Worm (Caenorhabditis elegans) whole organism, L4 larva: ENCODE measurements around the gene Y43F8C.15.

Source experiments
- F44E2.7 ChIP-seq: fragments of 200-800 bp; sonication (Bioruptor generic); IDR thresholded peaks from 2 replicates; pipeline ENCODE4 v2.1.2; 2022; ENCODE audit warnings: missing genetic modification characterization, missing compliant biosample characterization
- R02D3.7 ChIP-seq: fragments of 150-350 bp; sonication (generic microtip); optimal IDR thresholded peaks from 3 replicates; lab custom pipeline; 2014; ENCODE audit warnings: missing biosample characterization, missing genetic modification characterization
- T26A8.4 ChIP-seq: fragments of 200-800 bp; sonication (Bioruptor generic); IDR thresholded peaks from 2 replicates; pipeline ENCODE4 v1.3.6; 2022; ENCODE audit warnings: missing genetic modification characterization, missing compliant biosample characterization
- Y5F2A.4 ChIP-seq: fragments of 200-800 bp; sonication (Bioruptor generic); optimal IDR thresholded peaks from 2 replicates; lab custom pipeline; 2018; ENCODE audit warnings: mild to moderate bottlenecking, missing genetic modification characterization, missing compliant biosample characterization
- aly-2 ChIP-seq: sonication (generic microtip); optimal IDR thresholded peaks from 2 replicates; lab custom pipeline; 2018; ENCODE audit warnings: missing biosample characterization, missing genetic modification characterization
- ceh-28 ChIP-seq: fragments of 150-350 bp; optimal IDR thresholded peaks from 2 replicates; lab custom pipeline; 2014; ENCODE audit warnings: missing biosample characterization, missing genetic modification reagents, missing genetic modification characterization
- cey-2 ChIP-seq: sonication (generic microtip); optimal IDR thresholded peaks from 3 replicates; lab custom pipeline; 2017; ENCODE audit warnings: missing genetic modification characterization, mild to moderate bottlenecking, missing compliant biosample characterization, antibody characterized with exemption, borderline replicate concordance; ENCODE audit not compliant: insufficient read depth
- daf-16 ChIP-seq, 3 experiments: sonication (generic microtip); optimal IDR thresholded peaks; 2 replicates each; lab custom pipeline; 2016 to 2017; ENCODE audit warnings: missing genetic modification characterization in 3 of 3, missing genetic modification reagents in 3 of 3, mild to moderate bottlenecking in 2 of 3, missing compliant biosample characterization in 2 of 3, missing biosample characterization in 1 of 3, moderate library complexity in 1 of 3
- dmd-6 ChIP-seq: fragments of 200-800 bp; sonication (Bioruptor generic); IDR thresholded peaks from 2 replicates; pipeline ENCODE4 v1.3.6; 2022; ENCODE audit warnings: missing genetic modification reagents, missing genetic modification characterization, missing compliant biosample characterization
- dmd-9 ChIP-seq: fragments of 200-800 bp; sonication (Bioruptor generic); IDR thresholded peaks from 2 replicates; pipeline ENCODE4 v1.3.6; 2022; ENCODE audit warnings: missing genetic modification reagents, missing genetic modification characterization, missing compliant biosample characterization
- duxl-1 ChIP-seq: sonication (generic microtip); optimal IDR thresholded peaks from 2 replicates; lab custom pipeline; 2016; ENCODE audit warnings: mild to moderate bottlenecking, missing genetic modification characterization, moderate library complexity, missing compliant biosample characterization; ENCODE audit not compliant: poor library complexity
- dve-1 ChIP-seq: sonication (generic microtip); optimal IDR thresholded peaks from 2 replicates; lab custom pipeline; 2017; ENCODE audit warnings: antibody characterized with exemption, mild to moderate bottlenecking, missing genetic modification characterization, missing compliant biosample characterization; ENCODE audit not compliant: insufficient read depth
- hlh-11 ChIP-seq: fragments of 200-800 bp; sonication (Bioruptor generic); optimal IDR thresholded peaks from 2 replicates; lab custom pipeline; 2018; ENCODE audit warnings: mild to moderate bottlenecking, missing genetic modification characterization, missing compliant biosample characterization
- lin-38 ChIP-seq: fragments of 200-800 bp; sonication (Bioruptor generic); IDR thresholded peaks from 2 replicates; pipeline ENCODE4 v1.3.6; 2022; ENCODE audit warnings: missing genetic modification reagents, missing genetic modification characterization, missing compliant biosample characterization
- lin-39 ChIP-seq: fragments of 150-350 bp; optimal IDR thresholded peaks from 2 replicates; lab custom pipeline; 2014; ENCODE audit warnings: missing biosample characterization, missing genetic modification reagents, missing genetic modification characterization
- madf-9 ChIP-seq: fragments of 200-800 bp; sonication (Bioruptor generic); conservative IDR thresholded peaks from 2 replicates; pipeline ENCODE4 v1.3.6; 2022; ENCODE audit warnings: missing genetic modification reagents, missing genetic modification characterization, missing compliant biosample characterization
- mdt-29 ChIP-seq: fragments of 200-800 bp; sonication (Bioruptor generic); IDR thresholded peaks from 2 replicates; pipeline ENCODE4 v1.3.6; 2022; ENCODE audit warnings: missing genetic modification reagents, missing genetic modification characterization, missing compliant biosample characterization
- mep-1 ChIP-seq: fragments of 150-350 bp; sonication (generic microtip); optimal IDR thresholded peaks from 3 replicates; lab custom pipeline; 2014; ENCODE audit warnings: missing biosample characterization, missing genetic modification characterization
- mes-2 ChIP-seq: sonication (generic microtip); optimal IDR thresholded peaks from 2 replicates; lab custom pipeline; 2016; ENCODE audit warnings: missing genotype, mild to moderate bottlenecking, missing genetic modification characterization, missing compliant biosample characterization; ENCODE audit not compliant: poor library complexity, severe bottlenecking
- nhr-102 ChIP-seq: sonication (generic microtip); optimal IDR thresholded peaks from 2 replicates; lab custom pipeline; 2016; ENCODE audit warnings: mild to moderate bottlenecking, missing genetic modification characterization, moderate library complexity, missing compliant biosample characterization
- nhr-237 ChIP-seq: sonication (generic microtip); optimal IDR thresholded peaks from 2 replicates; lab custom pipeline; 2017; ENCODE audit warnings: missing biosample characterization, missing genetic modification characterization
- nhr-42 ChIP-seq: fragments of 200-800 bp; sonication (Bioruptor generic); IDR thresholded peaks from 2 replicates; pipeline ENCODE4 v1.3.6; 2022; ENCODE audit warnings: missing genetic modification characterization, missing compliant biosample characterization
- nhr-77 ChIP-seq: fragments of 150-350 bp; optimal IDR thresholded peaks from 2 replicates; lab custom pipeline; 2014; ENCODE audit warnings: missing biosample characterization, missing genetic modification characterization
- php-3 ChIP-seq: fragments of 200-800 bp; sonication (Bioruptor generic); IDR thresholded peaks from 2 replicates; pipeline ENCODE4 v1.3.6; 2022; ENCODE audit warnings: missing genetic modification reagents, missing genetic modification characterization, missing compliant biosample characterization
- pqm-1 ChIP-seq: sonication (generic microtip); optimal IDR thresholded peaks from 2 replicates; lab custom pipeline; 2017; ENCODE audit warnings: missing biosample characterization, missing genetic modification characterization
- saeg-2 ChIP-seq: fragments of 200-800 bp; sonication (Bioruptor generic); IDR thresholded peaks from 2 replicates; pipeline ENCODE4 v1.3.6; 2022; ENCODE audit warnings: missing genetic modification reagents, missing genetic modification characterization, missing compliant biosample characterization
- sdz-12 ChIP-seq: fragments of 200-800 bp; sonication (Bioruptor generic); optimal IDR thresholded peaks from 2 replicates; lab custom pipeline; 2018; ENCODE audit warnings: mild to moderate bottlenecking, missing genetic modification characterization, missing compliant biosample characterization
- snpc-1.2 ChIP-seq: fragments of 200-800 bp; sonication (Bioruptor generic); IDR thresholded peaks from 2 replicates; pipeline ENCODE4 v1.3.6; 2022; ENCODE audit warnings: missing genetic modification reagents, missing genetic modification characterization, missing compliant biosample characterization
- unc-130 ChIP-seq: sonication (generic microtip); optimal IDR thresholded peaks from 2 replicates; lab custom pipeline; 2016; ENCODE audit warnings: missing genetic modification reagents, missing genetic modification characterization, missing compliant biosample characterization
- unc-39 ChIP-seq: sonication (generic microtip); optimal IDR thresholded peaks from 2 replicates; lab custom pipeline; 2017; ENCODE audit warnings: missing biosample characterization, missing genetic modification characterization
- unc-62 ChIP-seq, 3 experiments: fragments of 150-350 bp in 1 of 3; sonication (generic microtip); optimal IDR thresholded peaks in 2 of 3; peaks in 1 of 3; 1 replicate in 1 of 3; 2 replicates in 2 of 3; lab custom pipeline; 2014 to 2017; ENCODE audit warnings: missing biosample characterization in 3 of 3, missing genetic modification characterization in 3 of 3, missing genetic modification reagents in 3 of 3, missing genotype in 1 of 3
- zfp-3 ChIP-seq: fragments of 200-800 bp; sonication (Bioruptor generic); conservative IDR thresholded peaks from 2 replicates; pipeline ENCODE4 v1.3.6; 2022; ENCODE audit warnings: missing genetic modification reagents, missing genetic modification characterization, missing compliant biosample characterization
- zip-11 ChIP-seq: fragments of 200-800 bp; sonication (Bioruptor generic); IDR thresholded peaks from 2 replicates; pipeline ENCODE4 v1.3.6; 2022; ENCODE audit warnings: missing genetic modification characterization, missing compliant biosample characterization

Gene Y43F8C.15

ce11 chrV:19691954-19692353 lies 18.5 kb downstream of the Y43F8C.15 start:
- no peak for TF ChIP-seq sdz-12 (GFP tag; lab: Kevin White, UChicago)
- TF ChIP-seq ceh-28 (tag; lab: Kevin White, UChicago), result peak; percentile 74
- TF ChIP-seq unc-130 (GFP tag; lab: Kevin White, UChicago), result no peak
- TF ChIP-seq, all 104 proteins: peak for 1

- TF ChIP-seq ceh-28 (tag; lab: Kevin White, UChicago) (peak; percentile 88), lin-39 (tag; lab: Kevin White, UChicago) (no peak), nhr-237 (tag; lab: Kevin White, UChicago) (no peak)
Observed at ce11 chrV:19691271-19691886, 19.0 kb downstream of the Y43F8C.15 start.

- no peak for TF ChIP-seq F44E2.7 (GFP tag; lab: Robert Waterston, UW)
- TF ChIP-seq saeg-2, result no peak
- no peak for TF ChIP-seq dmd-9 (GFP tag; lab: Robert Waterston, UW)
- no peak for TF ChIP-seq nhr-77 (tag; lab: Kevin White, UChicago)
- TF ChIP-seq unc-39 (tag; lab: Kevin White, UChicago), result no peak
- no peak for TF ChIP-seq mdt-29 (GFP tag; lab: Robert Waterston, UW)
- TF ChIP-seq ceh-28 (tag; lab: Kevin White, UChicago), result no peak
- TF ChIP-seq duxl-1 (tag; lab: Kevin White, UChicago), result no peak
- no peak for TF ChIP-seq aly-2 (tag; lab: Kevin White, UChicago)
- no peak for TF ChIP-seq daf-16 (GFP tag; optimal IDR thresholded peaks at IDR 0.05; lab: Kevin White, UChicago)
- no peak for TF ChIP-seq daf-16 (tag; optimal IDR thresholded peaks at IDR 0.05; lab: Kevin White, UChicago)
- TF ChIP-seq cey-2 (tag; lab: Kevin White, UChicago), result no peak
- no peak for TF ChIP-seq mes-2 (tag; lab: Kevin White, UChicago)
- no peak for TF ChIP-seq hlh-11 (tag; lab: Kevin White, UChicago)
- TF ChIP-seq lin-38 (GFP tag; lab: Robert Waterston, UW), result no peak
- TF ChIP-seq zfp-3 (GFP tag; lab: Robert Waterston, UW), result no peak
- no peak for TF ChIP-seq snpc-1.2 (GFP tag; lab: Robert Waterston, UW)
- TF ChIP-seq T26A8.4, result no peak
- no peak for TF ChIP-seq Y5F2A.4 (GFP tag; lab: Kevin White, UChicago)
- TF ChIP-seq R02D3.7 (tag; lab: Kevin White, UChicago), result no peak
Observed at ce11 chrV:19674543-19674942, 35.9 kb downstream of the Y43F8C.15 start, which contains the start of gene mrp-7. TSS of gene mrp-7 (plus strand) at chrV:19674843.

ce11 chrV:19673298-19673903 lies 37.0 kb downstream of the Y43F8C.15 start:
- TF ChIP-seq nhr-42 (GFP tag; lab: Robert Waterston, UW) (no peak), mes-2 (tag; lab: Kevin White, UChicago) (peak; percentile 11), unc-62 (GFP tag; optimal IDR thresholded peaks at IDR 0.05 in 1 of 2; lab: Kevin White, UChicago) (peak in 1 of 2 experiments; percentile 72), unc-62 (tag; optimal IDR thresholded peaks at IDR 0.05; lab: Kevin White, UChicago) (no peak), pqm-1 (peak; percentile 32)
- TF ChIP-seq, all 104 proteins: peak for 3

ce11 chrV:19672357-19672756 lies 38.1 kb downstream of the Y43F8C.15 start:
- TF ChIP-seq php-3 (GFP tag; lab: Robert Waterston, UW) (0 out of 2 replicates have a peak, but pooled peaks have one; percentile 7), F44E2.7 (GFP tag; lab: Robert Waterston, UW) (no peak), pqm-1 (peak; percentile 91), dmd-6 (peak; percentile 64; the same call in 1 of the 2 replicates), dve-1 (peak; percentile 43), zip-11 (no peak), daf-16 (GFP tag; optimal IDR thresholded peaks at IDR 0.05; lab: Kevin White, UChicago) (no peak), daf-16 (tag; optimal IDR thresholded peaks at IDR 0.05; lab: Kevin White, UChicago) (peak; percentile 47), nhr-102 (tag; lab: Kevin White, UChicago) (peak; percentile 47), mep-1 (tag; lab: Kevin White, UChicago) (peak; percentile 12), dmd-9 (GFP tag; lab: Robert Waterston, UW) (no peak), hlh-11 (tag; lab: Kevin White, UChicago) (peak; percentile 66), madf-9 (GFP tag; lab: Robert Waterston, UW) (no peak)
